Worm (Caenorhabditis elegans): ENCODE measurements around the gene sax-3.

The sax-3 gene

ce11 chrX:3495776-3496175 lies 30.0 kb upstream of the sax-3 start, which contains the start of gene glt-1:
TSS of gene glt-1 (plus strand) at chrX:3496026.
- TF ChIP-seq med-1 (GFP tag; optimal IDR thresholded peaks at IDR 0.05; ENCODE audit: insufficient read depth): no peak
- TF ChIP-seq klf-2 (GFP tag; conservative IDR thresholded peaks at IDR 0.05): no peak
- no peak for TF ChIP-seq tab-1 (GFP tag; IDR thresholded peaks at IDR 0.05)
- TF ChIP-seq ref-1 (GFP tag; conservative IDR thresholded peaks at IDR 0.05): no peak
- no peak for TF ChIP-seq flt-1 (GFP tag; IDR thresholded peaks at IDR 0.05)
- TF ChIP-seq cog-1 (tag; optimal IDR thresholded peaks at IDR 0.05): no peak
- no peak for TF ChIP-seq ztf-23 (GFP tag; IDR thresholded peaks at IDR 0.05)
- TF ChIP-seq T22C8.4 (GFP tag; IDR thresholded peaks at IDR 0.05): no peak

- TF ChIP-seq ref-1 (GFP tag; conservative IDR thresholded peaks at IDR 0.05) (no peak), ztf-29 (GFP tag; IDR thresholded peaks at IDR 0.05) (no peak), ztf-23 (GFP tag; IDR thresholded peaks at IDR 0.05) (no peak), klf-2 (GFP tag; conservative IDR thresholded peaks at IDR 0.05) (no peak), med-1 (GFP tag; optimal IDR thresholded peaks at IDR 0.05; ENCODE audit: insufficient read depth) (no peak), cog-1 (tag; optimal IDR thresholded peaks at IDR 0.05) (no peak), flt-1 (GFP tag; IDR thresholded peaks at IDR 0.05) (no peak), T22C8.4 (GFP tag; IDR thresholded peaks at IDR 0.05) (no peak), tab-1 (GFP tag; IDR thresholded peaks at IDR 0.05) (no peak)
Measured at ce11 chrX:3494634-3495033, 28.9 kb upstream of the sax-3 start.

- TF ChIP-seq ref-1 (GFP tag; conservative IDR thresholded peaks at IDR 0.05): no peak
- no peak for TF ChIP-seq klf-2 (GFP tag; conservative IDR thresholded peaks at IDR 0.05)
- no peak for TF ChIP-seq T22C8.4 (GFP tag; IDR thresholded peaks at IDR 0.05)
- TF ChIP-seq med-1 (GFP tag; optimal IDR thresholded peaks at IDR 0.05; ENCODE audit: insufficient read depth): no peak
- no peak for TF ChIP-seq ztf-29 (GFP tag; IDR thresholded peaks at IDR 0.05)
- TF ChIP-seq ztf-23 (GFP tag; IDR thresholded peaks at IDR 0.05): no peak
Measured at ce11 chrX:3492431-3492830, 26.7 kb upstream of the sax-3 start.

- TF ChIP-seq med-1 (GFP tag; optimal IDR thresholded peaks at IDR 0.05; ENCODE audit: insufficient read depth) (no peak), tab-1 (GFP tag; IDR thresholded peaks at IDR 0.05) (no peak), T22C8.4 (GFP tag; IDR thresholded peaks at IDR 0.05) (no peak), ztf-29 (GFP tag; IDR thresholded peaks at IDR 0.05) (no peak), ref-1 (GFP tag; conservative IDR thresholded peaks at IDR 0.05) (no peak), klf-2 (GFP tag; conservative IDR thresholded peaks at IDR 0.05) (no peak), ztf-23 (GFP tag; IDR thresholded peaks at IDR 0.05) (no peak), flt-1 (GFP tag; IDR thresholded peaks at IDR 0.05) (no peak), cog-1 (tag; optimal IDR thresholded peaks at IDR 0.05) (no peak)
Measured at ce11 chrX:3488993-3489392, 23.3 kb upstream of the sax-3 start, which contains the start of gene C12D12.3. TSS of gene C12D12.3 (plus strand) at chrX:3489293.

- TF ChIP-seq med-1 (GFP tag; optimal IDR thresholded peaks at IDR 0.05; ENCODE audit: insufficient read depth) (no peak), flt-1 (GFP tag; IDR thresholded peaks at IDR 0.05) (no peak), cog-1 (tag; optimal IDR thresholded peaks at IDR 0.05) (no peak), ref-1 (GFP tag; conservative IDR thresholded peaks at IDR 0.05) (no peak), ztf-23 (GFP tag; IDR thresholded peaks at IDR 0.05) (no peak)
Measured at ce11 chrX:3488074-3488688, 22.5 kb upstream of the sax-3 start.

ce11 chrX:3479950-3480349 lies 14.2 kb upstream of the sax-3 start, which contains the start of gene wrt-6:
TSS of gene wrt-6 (plus strand) at chrX:3480250.
- no peak for TF ChIP-seq klf-2 (GFP tag; conservative IDR thresholded peaks at IDR 0.05)

- TF ChIP-seq klf-2 (GFP tag; conservative IDR thresholded peaks at IDR 0.05): no peak
- TF ChIP-seq tab-1 (GFP tag; IDR thresholded peaks at IDR 0.05): no peak
- TF ChIP-seq cog-1 (tag; optimal IDR thresholded peaks at IDR 0.05): no peak
- no peak for TF ChIP-seq ztf-23 (GFP tag; IDR thresholded peaks at IDR 0.05)
- no peak for TF ChIP-seq flt-1 (GFP tag; IDR thresholded peaks at IDR 0.05)
- no peak for TF ChIP-seq T22C8.4 (GFP tag; IDR thresholded peaks at IDR 0.05)
Measured at ce11 chrX:3473793-3474192, 8.1 kb upstream of the sax-3 start.

- 0 out of 2 replicates have a peak, but pooled peaks have one; percentile 63 for TF ChIP-seq ztf-23 (GFP tag; IDR thresholded peaks at IDR 0.05)
- no peak for TF ChIP-seq ref-1 (GFP tag; conservative IDR thresholded peaks at IDR 0.05)
- no peak for TF ChIP-seq T22C8.4 (GFP tag; IDR thresholded peaks at IDR 0.05)
- TF ChIP-seq tab-1 (GFP tag; IDR thresholded peaks at IDR 0.05): 0 out of 2 replicates have a peak, but pooled peaks have one; percentile 31
- peak; percentile 61 for TF ChIP-seq cog-1 (tag; optimal IDR thresholded peaks at IDR 0.05)
- TF ChIP-seq flt-1 (GFP tag; IDR thresholded peaks at IDR 0.05): peak; percentile 56; the same call in 1 of the 2 replicates
- peak; percentile 95 for TF ChIP-seq ztf-29 (GFP tag; IDR thresholded peaks at IDR 0.05)
- TF ChIP-seq klf-2 (GFP tag; conservative IDR thresholded peaks at IDR 0.05): no peak
- no peak for TF ChIP-seq med-1 (GFP tag; optimal IDR thresholded peaks at IDR 0.05; ENCODE audit: insufficient read depth)
Measured at ce11 chrX:3472226-3472625, 6.5 kb upstream of the sax-3 start.

ce11 chrX:3470307-3470706 lies 4.6 kb upstream of the sax-3 start:
- no peak for TF ChIP-seq tab-1 (GFP tag; IDR thresholded peaks at IDR 0.05)
- TF ChIP-seq klf-2 (GFP tag; conservative IDR thresholded peaks at IDR 0.05): no peak
- no peak for TF ChIP-seq cog-1 (tag; optimal IDR thresholded peaks at IDR 0.05)
- TF ChIP-seq ztf-23 (GFP tag; IDR thresholded peaks at IDR 0.05): no peak
- TF ChIP-seq med-1 (GFP tag; optimal IDR thresholded peaks at IDR 0.05; ENCODE audit: insufficient read depth): no peak
- TF ChIP-seq ztf-29 (GFP tag; IDR thresholded peaks at IDR 0.05): no peak
- no peak for TF ChIP-seq ref-1 (GFP tag; conservative IDR thresholded peaks at IDR 0.05)
- no peak for TF ChIP-seq flt-1 (GFP tag; IDR thresholded peaks at IDR 0.05)
- TF ChIP-seq T22C8.4 (GFP tag; IDR thresholded peaks at IDR 0.05): no peak

- TF ChIP-seq flt-1 (GFP tag; IDR thresholded peaks at IDR 0.05): 0 out of 2 replicates have a peak, but pooled peaks have one; percentile 38
- 0 out of 2 replicates have a peak, but pooled peaks have one; percentile 44 for TF ChIP-seq tab-1 (GFP tag; IDR thresholded peaks at IDR 0.05)
- no peak for TF ChIP-seq T22C8.4 (GFP tag; IDR thresholded peaks at IDR 0.05)
- TF ChIP-seq cog-1 (tag; optimal IDR thresholded peaks at IDR 0.05): no peak
Measured at ce11 chrX:3469332-3469731, 3.6 kb upstream of the sax-3 start.

All from whole organism, midembryonic.